Worm (Caenorhabditis elegans): ENCODE measurements around the gene cutl-3.
A peak's percentile ranks its signal among the peaks of the same experiment; 100 is the strongest.

ce11 chrX:14947355-14947668 is 51.7 kb downstream of the cutl-3 start:
- TF ChIP-seq lin-15B (tag; optimal IDR thresholded peaks at IDR 0.05) (no peak), pha-4 (tag; optimal IDR thresholded peaks at IDR 0.05) (peak; percentile 3), fkh-10 (GFP tag; optimal IDR thresholded peaks at IDR 0.05) (no peak), nhr-11 (tag; optimal IDR thresholded peaks at IDR 0.05) (no peak), nhr-28 (tag; optimal IDR thresholded peaks at IDR 0.05) (no peak), hmg-11 (tag; optimal IDR thresholded peaks at IDR 0.05) (no peak), ZK546.5 (tag; optimal IDR thresholded peaks at IDR 0.05) (no peak), skn-1 (tag; optimal IDR thresholded peaks at IDR 0.05) (no peak)

All from whole organism, L3 larva.